Worm (Caenorhabditis elegans) whole organism, L1 larva: ENCODE data around the gene pap-2.

Source experiments
- C16A3.4 ChIP-seq: fragments of 150-350 bp; optimal IDR thresholded peaks from 2 replicates; lab custom pipeline; 2014; ENCODE audit warnings: missing biosample characterization, missing genetic modification characterization
- C34B4.2 ChIP-seq: sonication (generic microtip); optimal IDR thresholded peaks from 2 replicates; lab custom pipeline; 2017; ENCODE audit warnings: mild to moderate bottlenecking, missing genetic modification characterization, missing compliant biosample characterization
- F16B12.6 ChIP-seq: fragments of 150-350 bp; optimal IDR thresholded peaks from 2 replicates; lab custom pipeline; 2014; ENCODE audit warnings: missing biosample characterization, missing genetic modification characterization
- Y116A8C.19 ChIP-seq: sonication (generic microtip); optimal IDR thresholded peaks from 2 replicates; lab custom pipeline; 2016; ENCODE audit warnings: missing compliant biosample characterization, missing genetic modification characterization, borderline replicate concordance
- aha-1 ChIP-seq: fragments of 150-350 bp; optimal IDR thresholded peaks from 2 replicates; lab custom pipeline; 2014; ENCODE audit warnings: missing biosample characterization, missing genetic modification characterization
- alr-1 ChIP-seq: fragments of 200-800 bp; sonication (Bioruptor generic); optimal IDR thresholded peaks from 2 replicates; lab custom pipeline; 2018; ENCODE audit warnings: borderline replicate concordance, mild to moderate bottlenecking, missing genetic modification characterization, missing compliant biosample characterization
- ama-1 ChIP-seq: fragments of 150-350 bp; optimal IDR thresholded peaks from 2 replicates; lab custom pipeline; 2014
- ceh-82 ChIP-seq, 3 experiments: fragments of 150-350 bp in 1 of 3; sonication (generic microtip) in 2 of 3; optimal IDR thresholded peaks; 2 replicates each; lab custom pipeline; 2014 to 2017; ENCODE audit warnings: missing biosample characterization in 3 of 3, missing genetic modification characterization in 3 of 3
- ceh-90 ChIP-seq: sonication (generic microtip); optimal IDR thresholded peaks from 2 replicates; lab custom pipeline; 2016; ENCODE audit warnings: missing genetic modification characterization, missing compliant biosample characterization
- ces-1 ChIP-seq: fragments of 150-350 bp; optimal IDR thresholded peaks from 2 replicates; lab custom pipeline; 2014; ENCODE audit warnings: missing biosample characterization, missing genetic modification reagents, missing genetic modification characterization
- dpl-1 ChIP-seq, 3 experiments: fragments of 150-350 bp in 2 of 3; sonication (generic microtip) in 1 of 3; optimal IDR thresholded peaks; 2 replicates each; lab custom pipeline; 2014 to 2017; ENCODE audit warnings: missing biosample characterization in 3 of 3, missing genetic modification characterization in 3 of 3, missing genetic modification reagents in 3 of 3
- dsc-1 ChIP-seq: sonication (generic microtip); optimal IDR thresholded peaks from 2 replicates; lab custom pipeline; 2016; ENCODE audit warnings: mild to moderate bottlenecking, missing genetic modification characterization, missing compliant biosample characterization
- efl-1 ChIP-seq, 4 experiments: fragments of 150-350 bp; optimal IDR thresholded peaks in 3 of 4; peaks in 1 of 4; 1 replicate in 1 of 4; 2 replicates in 3 of 4; lab custom pipeline; 2014; ENCODE audit warnings: missing biosample characterization in 2 of 4, missing genetic modification characterization in 2 of 4, missing genetic modification reagents in 2 of 4
- efl-3 ChIP-seq: fragments of 200-800 bp; sonication (Bioruptor generic); optimal IDR thresholded peaks from 2 replicates; lab custom pipeline; 2018; ENCODE audit warnings: mild to moderate bottlenecking, missing genetic modification characterization, missing compliant biosample characterization
- egl-27 ChIP-seq, 2 experiments: fragments of 150-350 bp in 1 of 2; sonication (generic microtip); optimal IDR thresholded peaks; 3 replicates each; lab custom pipeline; 2017 to 2018; ENCODE audit warnings: missing biosample characterization in 2 of 2, missing genetic modification characterization in 2 of 2, missing genetic modification reagents in 2 of 2
- elt-2 ChIP-seq: sonication (generic microtip); optimal IDR thresholded peaks from 2 replicates; lab custom pipeline; 2016; ENCODE audit warnings: missing genetic modification characterization, mild to moderate bottlenecking, inconsistent platforms, missing compliant biosample characterization, missing genetic modification reagents
- elt-3 ChIP-seq, 6 experiments: fragments of 150-350 bp in 1 of 6; sonication (generic microtip); optimal IDR thresholded peaks; 2 replicates each; lab custom pipeline; 2017 to 2018; ENCODE audit warnings: missing biosample characterization in 6 of 6, missing genetic modification characterization in 6 of 6, inconsistent platforms in 1 of 6
- fkh-8 ChIP-seq: sonication (generic microtip); optimal IDR thresholded peaks from 2 replicates; lab custom pipeline; 2016; ENCODE audit warnings: mild to moderate bottlenecking, missing genetic modification characterization, missing compliant biosample characterization
- grh-1 ChIP-seq: fragments of 200-800 bp; sonication (Bioruptor generic); IDR thresholded peaks from 2 replicates; pipeline ENCODE4 v1.3.6; 2022; ENCODE audit warnings: missing genetic modification reagents, missing genetic modification characterization, missing compliant biosample characterization
- irx-1 ChIP-seq: sonication (generic microtip); optimal IDR thresholded peaks from 2 replicates; lab custom pipeline; 2016; ENCODE audit warnings: missing genetic modification characterization, missing compliant biosample characterization
- isw-1 ChIP-seq: fragments of 200-800 bp; sonication (Bioruptor generic); IDR thresholded peaks from 2 replicates; pipeline ENCODE4 v1.3.6; 2022; ENCODE audit warnings: missing genetic modification characterization, missing compliant biosample characterization
- lin-14 ChIP-seq: fragments of 200-800 bp; sonication (Bioruptor generic); optimal IDR thresholded peaks from 2 replicates; lab custom pipeline; 2018; ENCODE audit warnings: mild to moderate bottlenecking, missing genetic modification characterization, moderate library complexity, missing compliant biosample characterization
- lin-15B ChIP-seq: fragments of 150-350 bp; sonication (generic microtip); optimal IDR thresholded peaks from 3 replicates; lab custom pipeline; 2014; ENCODE audit warnings: missing biosample characterization, missing genetic modification characterization
- lin-35 ChIP-seq, 2 experiments: fragments of 150-350 bp; optimal IDR thresholded peaks; 2 replicates each; lab custom pipeline; 2014; ENCODE audit warnings: missing biosample characterization in 2 of 2, missing genetic modification characterization in 2 of 2, missing genetic modification reagents in 2 of 2
- lir-3 ChIP-seq: sonication (generic microtip); optimal IDR thresholded peaks from 2 replicates; lab custom pipeline; 2016; ENCODE audit warnings: mild to moderate bottlenecking, missing genetic modification characterization, moderate library complexity, missing compliant biosample characterization; ENCODE audit not compliant: poor library complexity
- lsy-2 ChIP-seq, 2 experiments: fragments of 150-350 bp; optimal IDR thresholded peaks; 2 replicates each; lab custom pipeline; 2014; ENCODE audit warnings: missing biosample characterization in 2 of 2, missing genetic modification characterization in 2 of 2
- mab-9 ChIP-seq: fragments of 200-800 bp; sonication (Bioruptor generic); IDR thresholded peaks from 2 replicates; pipeline ENCODE4 v1.3.6; 2022; ENCODE audit warnings: missing genetic modification reagents, missing genetic modification characterization, missing compliant biosample characterization
- mdl-1 ChIP-seq, 2 experiments: fragments of 150-350 bp; optimal IDR thresholded peaks; 2 replicates each; lab custom pipeline; 2014 to 2017; ENCODE audit warnings: missing biosample characterization in 2 of 2, missing genetic modification characterization in 2 of 2, inconsistent platforms in 1 of 2
- mef-2 ChIP-seq: fragments of 150-350 bp; optimal IDR thresholded peaks from 2 replicates; lab custom pipeline; 2014; ENCODE audit warnings: missing biosample characterization, missing genetic modification characterization
- mep-1 ChIP-seq: fragments of 150-350 bp; optimal IDR thresholded peaks from 2 replicates; lab custom pipeline; 2014; ENCODE audit warnings: missing biosample characterization, missing genetic modification characterization
- nhr-11 ChIP-seq: fragments of 150-350 bp; optimal IDR thresholded peaks from 2 replicates; lab custom pipeline; 2014; ENCODE audit warnings: missing biosample characterization, missing genetic modification characterization
- nhr-19 ChIP-seq: fragments of 200-800 bp; sonication (Bioruptor generic); conservative IDR thresholded peaks from 2 replicates; pipeline ENCODE4 v1.3.6; 2022; ENCODE audit warnings: missing genetic modification characterization, missing compliant biosample characterization
- nhr-20 ChIP-seq: sonication (generic microtip); optimal IDR thresholded peaks from 2 replicates; lab custom pipeline; 2016; ENCODE audit warnings: mild to moderate bottlenecking, missing genetic modification characterization, missing compliant biosample characterization
- nhr-47 ChIP-seq: sonication (generic microtip); optimal IDR thresholded peaks from 2 replicates; lab custom pipeline; 2016; ENCODE audit warnings: mild to moderate bottlenecking, missing genetic modification characterization, moderate library complexity, missing compliant biosample characterization
- nhr-71 ChIP-seq: sonication (generic microtip); optimal IDR thresholded peaks from 2 replicates; lab custom pipeline; 2016; ENCODE audit warnings: mild to moderate bottlenecking, missing genetic modification characterization, moderate library complexity, missing compliant biosample characterization
- nhr-85 ChIP-seq: sonication (generic microtip); peaks from one replicate; lab custom pipeline; 2016; ENCODE audit warnings: missing genetic modification characterization, inconsistent platforms, missing compliant biosample characterization
- pag-3 ChIP-seq: sonication (generic microtip); optimal IDR thresholded peaks from 2 replicates; lab custom pipeline; 2017; ENCODE audit warnings: missing genetic modification characterization, mild to moderate bottlenecking, missing compliant biosample characterization, antibody characterized with exemption, borderline replicate concordance; ENCODE audit not compliant: insufficient read depth
- pax-3 ChIP-seq: fragments of 200-800 bp; sonication (Bioruptor generic); optimal IDR thresholded peaks from 2 replicates; lab custom pipeline; 2018; ENCODE audit warnings: mild to moderate bottlenecking, missing genetic modification characterization, moderate library complexity, missing compliant biosample characterization
- rnt-1 ChIP-seq: sonication (generic microtip); optimal IDR thresholded peaks from 2 replicates; lab custom pipeline; 2016; ENCODE audit warnings: mild to moderate bottlenecking, missing genetic modification characterization, moderate library complexity, missing compliant biosample characterization
- skn-1 ChIP-seq: fragments of 150-350 bp; optimal IDR thresholded peaks from 2 replicates; lab custom pipeline; 2014; ENCODE audit warnings: missing biosample characterization, missing genetic modification characterization
- snpc-4 ChIP-seq: fragments of 150-350 bp; optimal IDR thresholded peaks from 2 replicates; lab custom pipeline; 2014; ENCODE audit warnings: missing biosample characterization, missing genetic modification characterization
- sox-4 ChIP-seq: sonication (generic microtip); optimal IDR thresholded peaks from 2 replicates; lab custom pipeline; 2016; ENCODE audit warnings: missing genetic modification characterization, missing compliant biosample characterization
- sptf-1 ChIP-seq: fragments of 150-350 bp; optimal IDR thresholded peaks from 2 replicates; lab custom pipeline; 2014; ENCODE audit warnings: missing biosample characterization, missing genetic modification characterization
- swsn-7 ChIP-seq: sonication (generic microtip); optimal IDR thresholded peaks from 2 replicates; lab custom pipeline; 2016; ENCODE audit warnings: missing genetic modification characterization, missing compliant biosample characterization
- tbx-2 ChIP-seq: sonication (generic microtip); optimal IDR thresholded peaks from 2 replicates; lab custom pipeline; 2016; ENCODE audit warnings: missing genetic modification characterization, missing compliant biosample characterization
- unc-130 ChIP-seq: fragments of 150-350 bp; optimal IDR thresholded peaks from 2 replicates; lab custom pipeline; 2017; ENCODE audit warnings: missing biosample characterization, missing genetic modification characterization, inconsistent platforms
- unc-30 ChIP-seq: sonication (generic microtip); optimal IDR thresholded peaks from 2 replicates; lab custom pipeline; 2017; ENCODE audit warnings: missing biosample characterization, missing genetic modification characterization
- unc-98 ChIP-seq: fragments of 200-800 bp; sonication (Bioruptor generic); IDR thresholded peaks from 2 replicates; pipeline ENCODE4 v1.3.6; 2022; ENCODE audit warnings: missing genetic modification characterization, missing compliant biosample characterization
- vab-15 ChIP-seq: sonication (generic microtip); optimal IDR thresholded peaks from 2 replicates; lab custom pipeline; 2017; ENCODE audit warnings: missing genotype, mild to moderate bottlenecking, missing genetic modification characterization, missing compliant biosample characterization
- zag-1 ChIP-seq: fragments of 150-350 bp; optimal IDR thresholded peaks from 2 replicates; lab custom pipeline; 2014; ENCODE audit warnings: missing biosample characterization, missing genetic modification characterization
- ztf-11 ChIP-seq, 2 experiments: sonication (generic microtip); optimal IDR thresholded peaks; 2 replicates each; lab custom pipeline; 2016 to 2017; ENCODE audit warnings: missing genetic modification characterization in 2 of 2, missing biosample characterization in 1 of 2, missing compliant biosample characterization in 1 of 2
- ztf-4 ChIP-seq: fragments of 150-350 bp; optimal IDR thresholded peaks from 2 replicates; lab custom pipeline; 2014; ENCODE audit warnings: missing biosample characterization, missing genetic modification characterization

Gene pap-2

DNA sequence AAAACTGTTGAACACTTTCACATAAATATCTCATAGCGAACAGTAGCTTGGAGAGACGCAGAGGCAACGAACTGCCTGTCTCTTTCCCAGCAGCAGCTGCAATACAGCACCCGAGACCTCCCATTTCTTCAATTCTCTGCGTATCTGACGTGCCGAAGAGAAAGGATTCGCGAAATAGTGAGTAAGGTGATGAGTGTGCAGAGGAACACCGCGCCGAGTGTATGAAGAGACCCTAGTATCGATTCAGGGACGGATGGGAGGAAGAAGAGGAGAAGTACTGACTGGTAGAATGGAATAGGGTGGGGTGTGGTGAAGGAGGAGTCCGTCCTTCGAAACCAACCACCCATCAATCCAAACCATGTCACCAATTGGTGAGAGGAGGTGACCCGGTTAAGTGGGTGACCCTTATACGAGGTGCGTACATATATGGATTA, 36.9 kb upstream of the pap-2 start:
- no peak for TF ChIP-seq zag-1 (tag; lab: Kevin White, UChicago)
- TF ChIP-seq mdl-1 (tag; optimal IDR thresholded peaks at IDR 0.05; lab: Kevin White, UChicago), result peak in 1 of 2 experiments; percentile 75
- peak; percentile 19 for TF ChIP-seq F16B12.6 (tag; lab: Kevin White, UChicago)
- no peak for TF ChIP-seq efl-3 (GFP tag; lab: Kevin White, UChicago)
- TF ChIP-seq pag-3 (tag; lab: Kevin White, UChicago), result peak; percentile 24
- peak; percentile 41 for TF ChIP-seq irx-1 (tag; lab: Kevin White, UChicago)
- peak in 1 of 2 experiments; percentile 73 for TF ChIP-seq ztf-11 (tag; optimal IDR thresholded peaks at IDR 0.05; lab: Kevin White, UChicago)
- peak; percentile 40 for TF ChIP-seq lir-3 (tag; lab: Kevin White, UChicago)
- peak; percentile 40 to 53 (median 50) for TF ChIP-seq dpl-1 (GFP tag; optimal IDR thresholded peaks at IDR 0.05; lab: Kevin White, UChicago)
- no peak for TF ChIP-seq sptf-1 (tag; lab: Kevin White, UChicago)
- peak; percentile 60 for TF ChIP-seq nhr-19 (GFP tag; lab: Robert Waterston, UW)
- no peak for TF ChIP-seq snpc-4
- TF ChIP-seq elt-3 (tag; optimal IDR thresholded peaks at IDR 0.05; lab: Kevin White, UChicago), result peak in 2 of 6 experiments; percentile 33 to 59
- no peak for TF ChIP-seq mab-9 (GFP tag; lab: Robert Waterston, UW)
- TF ChIP-seq vab-15 (tag; lab: Kevin White, UChicago), result peak; percentile 65
- no peak for TF ChIP-seq unc-30 (tag; lab: Kevin White, UChicago)
- TF ChIP-seq nhr-20 (tag; lab: Kevin White, UChicago), result peak; percentile 94
- no peak for TF ChIP-seq aha-1 (tag; lab: Kevin White, UChicago)
- TF ChIP-seq C16A3.4 (tag; lab: Kevin White, UChicago), result peak; percentile 15
- TF ChIP-seq ceh-82 (tag; optimal IDR thresholded peaks at IDR 0.05; lab: Kevin White, UChicago), result peak; percentile 37 to 74 (median 44)
- TF ChIP-seq C34B4.2 (tag; lab: Kevin White, UChicago), result no peak
- peak; percentile 97 for TF ChIP-seq lin-14 (GFP tag; lab: Kevin White, UChicago)
- peak; percentile 11 for TF ChIP-seq elt-2 (tag; lab: Kevin White, UChicago)
- TF ChIP-seq unc-130 (tag; lab: Kevin White, UChicago), result no peak
- TF ChIP-seq isw-1 (GFP tag; lab: Robert Waterston, UW), result peak; percentile 6; the same call in 1 of the 2 replicates
- no peak for TF ChIP-seq dsc-1 (tag; lab: Kevin White, UChicago)
- TF ChIP-seq skn-1 (tag; lab: Kevin White, UChicago), result peak; percentile 56
- peak; percentile 83 for TF ChIP-seq nhr-71 (tag; lab: Kevin White, UChicago)
- peak; percentile 90 for TF ChIP-seq mep-1 (tag; lab: Kevin White, UChicago)
- peak; percentile 68 for TF ChIP-seq ztf-4 (tag; lab: Kevin White, UChicago)
- no peak for TF ChIP-seq ceh-90 (tag; lab: Kevin White, UChicago)
- TF ChIP-seq Y116A8C.19 (tag; lab: Kevin White, UChicago), result no peak
- peak; percentile 74 for TF ChIP-seq rnt-1
- TF ChIP-seq nhr-47 (tag; lab: Kevin White, UChicago), result peak; percentile 60
- TF ChIP-seq lsy-2 (tag; optimal IDR thresholded peaks at IDR 0.05; lab: Kevin White, UChicago), result peak; percentile 70 to 82
- peak; percentile 63 for TF ChIP-seq tbx-2 (tag; lab: Kevin White, UChicago)
- peak; percentile 90 for TF ChIP-seq nhr-85 (tag; lab: Kevin White, UChicago)
- TF ChIP-seq pax-3 (tag; lab: Kevin White, UChicago), result peak; percentile 34
- TF ChIP-seq mef-2 (tag; lab: Kevin White, UChicago), result no peak
- TF ChIP-seq fkh-8 (tag; lab: Kevin White, UChicago), result peak; percentile 23
- TF ChIP-seq nhr-11, result peak; percentile 56
- TF ChIP-seq unc-98 (GFP tag; lab: Robert Waterston, UW), result no peak
- no peak for TF ChIP-seq egl-27 (tag; optimal IDR thresholded peaks at IDR 0.05; lab: Kevin White, UChicago)
- TF ChIP-seq ces-1 (GFP tag; lab: Kevin White, UChicago), result no peak
- TF ChIP-seq alr-1 (tag; lab: Kevin White, UChicago), result no peak
- TF ChIP-seq ama-1 (lab: Kevin White, UChicago), result peak; percentile 82
- no peak for TF ChIP-seq lin-15B
- TF ChIP-seq grh-1 (GFP tag; lab: Robert Waterston, UW), result no peak
- TF ChIP-seq efl-1 (optimal IDR thresholded peaks at IDR 0.05; lab: Kevin White, UChicago), result peak; percentile 70 to 76
- TF ChIP-seq efl-1 (GFP tag; optimal IDR thresholded peaks at IDR 0.05 in 1 of 2; lab: Kevin White, UChicago), result peak; percentile 9 to 86
- peak; percentile 70 for TF ChIP-seq swsn-7 (tag; lab: Kevin White, UChicago)
- TF ChIP-seq sox-4, result no peak
- TF ChIP-seq lin-35 (GFP tag; optimal IDR thresholded peaks at IDR 0.05; lab: Kevin White, UChicago), result peak; percentile 52 to 68
